Fruit fly (Drosophila melanogaster) whole organism, embryonic: Measurements from ENCODE around the gene CG8944.

Source experiments
- Adf1 ChIP-seq: fragments of 200-800 bp; sonication (Bioruptor generic); IDR thresholded peaks from 2 replicates; pipeline ENCODE4 v1.3.6; 2022; ENCODE audit warnings: missing biosample characterization, missing genetic modification characterization
- Bteb2 ChIP-seq: fragments of 200-800 bp; sonication (Bioruptor generic); optimal IDR thresholded peaks from 2 replicates; lab custom pipeline; 2016; ENCODE audit warnings: missing biosample characterization, missing genetic modification characterization
- CG10147 ChIP-seq: fragments of 200-800 bp; sonication (Bioruptor generic); optimal IDR thresholded peaks from 2 replicates; lab custom pipeline; 2019; ENCODE audit warnings: missing biosample characterization, mild to moderate bottlenecking, missing genetic modification characterization, moderate library complexity
- CG10267 ChIP-seq: fragments of 200-800 bp; sonication (Bioruptor generic); optimal IDR thresholded peaks from 2 replicates; lab custom pipeline; 2018; ENCODE audit warnings: missing biosample characterization, mild to moderate bottlenecking, missing genetic modification characterization, moderate library complexity
- CG10366 ChIP-seq: fragments of 200-800 bp; sonication (Bioruptor generic); IDR thresholded peaks from 2 replicates; pipeline ENCODE4 v1.3.6; 2022; ENCODE audit warnings: missing biosample characterization, missing genetic modification characterization
- CG10959 ChIP-seq: fragments of 200-800 bp; sonication (Bioruptor generic); IDR thresholded peaks from 2 replicates; pipeline ENCODE4 v1.3.6; 2022; ENCODE audit warnings: missing biosample characterization, missing genetic modification characterization
- CG11723 ChIP-seq: fragments of 200-800 bp; sonication (Bioruptor generic); optimal IDR thresholded peaks from 2 replicates; lab custom pipeline; 2017; ENCODE audit warnings: missing biosample characterization, mild to moderate bottlenecking, missing genetic modification characterization
- CG13296 ChIP-seq: fragments of 200-800 bp; sonication (Bioruptor generic); optimal IDR thresholded peaks from 3 replicates; lab custom pipeline; 2018; ENCODE audit warnings: missing biosample characterization, mild to moderate bottlenecking, missing genetic modification characterization
- CG13775 ChIP-seq: fragments of 200-800 bp; sonication (Bioruptor generic); optimal IDR thresholded peaks from 3 replicates; lab custom pipeline; 2017; ENCODE audit warnings: missing biosample characterization, mild to moderate bottlenecking, missing genetic modification characterization
- CG14014 ChIP-seq: fragments of 200-800 bp; sonication (Bioruptor generic); IDR thresholded peaks from 2 replicates; pipeline ENCODE4 v1.3.6; 2022; ENCODE audit warnings: missing biosample characterization, missing genetic modification characterization
- CG2129 ChIP-seq: fragments of 200-800 bp; sonication (Bioruptor generic); IDR thresholded peaks from 2 replicates; pipeline ENCODE4 v1.3.6; 2022; ENCODE audit warnings: missing biosample characterization, missing genetic modification characterization; ENCODE audit not compliant: partially characterized antibody
- CG30403 ChIP-seq: fragments of 200-800 bp; sonication (Bioruptor generic); optimal IDR thresholded peaks from 3 replicates; lab custom pipeline; 2016; ENCODE audit warnings: missing biosample characterization, missing genetic modification characterization
- CG31388 ChIP-seq: fragments of 200-800 bp; sonication (Bioruptor generic); optimal IDR thresholded peaks from 2 replicates; lab custom pipeline; 2016; ENCODE audit warnings: missing biosample characterization, missing genetic modification characterization
- CG4282 ChIP-seq: fragments of 200-800 bp; sonication (Bioruptor generic); optimal IDR thresholded peaks from 2 replicates; lab custom pipeline; 2016; ENCODE audit warnings: missing biosample characterization, missing genetic modification characterization
- CG4617 ChIP-seq: fragments of 200-800 bp; sonication (Bioruptor generic); optimal IDR thresholded peaks from 3 replicates; lab custom pipeline; 2016; ENCODE audit warnings: missing biosample characterization, missing genetic modification characterization, borderline replicate concordance
- CG8944 ChIP-seq: fragments of 200-800 bp; sonication (Bioruptor generic); optimal IDR thresholded peaks from 3 replicates; lab custom pipeline; 2016; ENCODE audit warnings: missing biosample characterization, missing genetic modification characterization
- CoRest ChIP-seq: fragments of 200-800 bp; sonication (Bioruptor generic); optimal IDR thresholded peaks from 3 replicates; lab custom pipeline; 2018; ENCODE audit warnings: missing biosample characterization, mild to moderate bottlenecking, missing genetic modification characterization, moderate library complexity
- D ChIP-seq, 2 experiments: fragments of 200-800 bp in 1 of 2; fragments of >200 bp in 1 of 2; sonication (Bioruptor generic) in 1 of 2; optimal IDR thresholded peaks; 2 replicates in 1 of 2; 3 replicates in 1 of 2; lab custom pipeline; 2017; ENCODE audit warnings: mild to moderate bottlenecking in 1 of 2, missing biosample characterization in 1 of 2, missing genetic modification characterization in 1 of 2, missing genetic modification reagents in 1 of 2
- Dek ChIP-seq: fragments of 200-800 bp; sonication (Bioruptor generic); optimal IDR thresholded peaks from 3 replicates; lab custom pipeline; 2019; ENCODE audit warnings: missing biosample characterization, mild to moderate bottlenecking, missing genetic modification characterization, moderate library complexity
- GATAe ChIP-seq: fragments of 200-800 bp; sonication (Bioruptor generic); conservative IDR thresholded peaks from 2 replicates; pipeline ENCODE4 v1.3.6; 2022; ENCODE audit warnings: missing biosample characterization, missing genetic modification characterization
- Gsc ChIP-seq: fragments of 200-800 bp; sonication (Bioruptor generic); IDR thresholded peaks from 2 replicates; pipeline ENCODE4 v1.3.6; 2022; ENCODE audit warnings: missing biosample characterization, missing genetic modification characterization
- Max ChIP-seq: fragments of 200-800 bp; sonication (Bioruptor generic); optimal IDR thresholded peaks from 2 replicates; lab custom pipeline; 2016; ENCODE audit warnings: missing biosample characterization, mild to moderate bottlenecking, missing genetic modification characterization
- Mes4 ChIP-seq: fragments of 200-800 bp; sonication (Bioruptor generic); optimal IDR thresholded peaks from 2 replicates; lab custom pipeline; 2016; ENCODE audit warnings: missing biosample characterization, missing genetic modification characterization
- Nf-YB ChIP-seq: fragments of 200-800 bp; sonication (Bioruptor generic); optimal IDR thresholded peaks from 3 replicates; lab custom pipeline; 2019; ENCODE audit warnings: missing biosample characterization, mild to moderate bottlenecking, missing genetic modification characterization, moderate library complexity
- Sry-δ ChIP-seq: fragments of 200-800 bp; sonication (Bioruptor generic); optimal IDR thresholded peaks from 2 replicates; lab custom pipeline; 2016; ENCODE audit warnings: missing biosample characterization, missing genetic modification characterization
- Tbp ChIP-seq: fragments of >200 bp; optimal IDR thresholded peaks from 2 replicates; lab custom pipeline; 2018; ENCODE audit warnings: missing biosample characterization, missing genetic modification characterization
- Xbp1 ChIP-seq: fragments of 200-800 bp; sonication (Bioruptor generic); optimal IDR thresholded peaks from 3 replicates; lab custom pipeline; 2016; ENCODE audit warnings: missing biosample characterization, mild to moderate bottlenecking, missing genetic modification characterization
- YL-1 ChIP-seq: fragments of 200-800 bp; sonication (Bioruptor generic); optimal IDR thresholded peaks from 3 replicates; lab custom pipeline; 2017; ENCODE audit warnings: missing biosample characterization, mild to moderate bottlenecking, missing genetic modification characterization
- abd-A ChIP-seq: fragments of 200-800 bp; sonication (Bioruptor generic); optimal IDR thresholded peaks from 3 replicates; lab custom pipeline; 2019; ENCODE audit warnings: missing biosample characterization, mild to moderate bottlenecking, missing genetic modification characterization, moderate library complexity
- aop ChIP-seq: fragments of 200-800 bp; sonication (Bioruptor generic); IDR thresholded peaks from 2 replicates; pipeline ENCODE4 v1.3.6; 2022; ENCODE audit warnings: missing biosample characterization, missing genetic modification characterization
- ash1 ChIP-seq: fragments of 200-800 bp; sonication (Bioruptor generic); optimal IDR thresholded peaks from 2 replicates; lab custom pipeline; 2018; ENCODE audit warnings: missing biosample characterization, mild to moderate bottlenecking, missing genetic modification characterization
- bsh ChIP-seq, 2 experiments: fragments of 200-800 bp; sonication (Bioruptor generic); optimal IDR thresholded peaks; 2 replicates each; lab custom pipeline; 2017 to 2018; ENCODE audit warnings: mild to moderate bottlenecking in 2 of 2, missing biosample characterization in 2 of 2, missing genetic modification characterization in 2 of 2, moderate library complexity in 1 of 2
- cas ChIP-seq: fragments of 200-800 bp; sonication (Bioruptor generic); IDR thresholded peaks from 2 replicates; pipeline ENCODE4 v1.3.6; 2022; ENCODE audit warnings: missing biosample characterization, missing genetic modification characterization
- dmrt99B ChIP-seq: fragments of 200-800 bp; sonication (Bioruptor generic); optimal IDR thresholded peaks from 2 replicates; lab custom pipeline; 2018; ENCODE audit warnings: missing biosample characterization, mild to moderate bottlenecking, missing genetic modification characterization, moderate library complexity
- dpn ChIP-seq, 2 experiments: fragments of 200-800 bp; sonication (Bioruptor generic); optimal IDR thresholded peaks; 3 replicates each; lab custom pipeline; 2016; ENCODE audit warnings: missing biosample characterization in 2 of 2, missing genetic modification characterization in 2 of 2
- ems ChIP-seq: fragments of 200-800 bp; sonication (Bioruptor generic); optimal IDR thresholded peaks from 3 replicates; lab custom pipeline; 2016; ENCODE audit warnings: missing biosample characterization, missing genetic modification characterization
- ewg ChIP-seq: fragments of 200-800 bp; sonication (Bioruptor generic); optimal IDR thresholded peaks from 3 replicates; lab custom pipeline; 2017; ENCODE audit warnings: mild to moderate bottlenecking, missing biosample characterization, missing genetic modification reagents, missing genetic modification characterization
- gem ChIP-seq: fragments of 200-800 bp; sonication (Bioruptor generic); optimal IDR thresholded peaks from 2 replicates; lab custom pipeline; 2019; ENCODE audit warnings: missing biosample characterization, mild to moderate bottlenecking, missing genetic modification characterization, moderate library complexity
- inv ChIP-seq: fragments of 200-800 bp; sonication (Bioruptor generic); IDR thresholded peaks from 2 replicates; pipeline ENCODE4 v1.3.6; 2022; ENCODE audit warnings: missing biosample characterization, missing genetic modification characterization; ENCODE audit not compliant: partially characterized antibody
- kni ChIP-seq: fragments of 200-800 bp; sonication (Bioruptor generic); optimal IDR thresholded peaks from 3 replicates; lab custom pipeline; 2017; ENCODE audit warnings: mild to moderate bottlenecking, missing biosample characterization, missing genetic modification reagents, missing genetic modification characterization
- nerfin-1 ChIP-seq: fragments of 200-800 bp; sonication (Bioruptor generic); optimal IDR thresholded peaks from 3 replicates; lab custom pipeline; 2019; ENCODE audit warnings: missing biosample characterization, mild to moderate bottlenecking, missing genetic modification characterization, moderate library complexity
- pfk ChIP-seq: fragments of 200-800 bp; sonication (Bioruptor generic); optimal IDR thresholded peaks from 2 replicates; lab custom pipeline; 2018; ENCODE audit warnings: missing biosample characterization, mild to moderate bottlenecking, missing genetic modification characterization, moderate library complexity
- pzg ChIP-seq: fragments of 200-800 bp; sonication (Bioruptor generic); optimal IDR thresholded peaks from 3 replicates; lab custom pipeline; 2018; ENCODE audit warnings: missing biosample characterization, mild to moderate bottlenecking, missing genetic modification characterization, moderate library complexity
- sob ChIP-seq: fragments of 200-800 bp; sonication (Bioruptor generic); IDR thresholded peaks from 2 replicates; pipeline ENCODE4 v1.3.6; 2022; ENCODE audit warnings: missing biosample characterization, missing genetic modification characterization
- trem ChIP-seq: fragments of 200-800 bp; optimal IDR thresholded peaks from 3 replicates; lab custom pipeline; 2019; ENCODE audit warnings: missing biosample characterization, mild to moderate bottlenecking, missing genetic modification characterization, moderate library complexity
- twi ChIP-seq: fragments of 200-800 bp; optimal IDR thresholded peaks from 2 replicates; lab custom pipeline; 2019; ENCODE audit warnings: missing biosample characterization, mild to moderate bottlenecking, missing genetic modification characterization, moderate library complexity
- vfl ChIP-seq: fragments of 200-800 bp; sonication (Bioruptor generic); optimal IDR thresholded peaks from 2 replicates; lab custom pipeline; 2016; ENCODE audit warnings: missing biosample characterization, missing genetic modification characterization

CG8944 gene

DNA sequence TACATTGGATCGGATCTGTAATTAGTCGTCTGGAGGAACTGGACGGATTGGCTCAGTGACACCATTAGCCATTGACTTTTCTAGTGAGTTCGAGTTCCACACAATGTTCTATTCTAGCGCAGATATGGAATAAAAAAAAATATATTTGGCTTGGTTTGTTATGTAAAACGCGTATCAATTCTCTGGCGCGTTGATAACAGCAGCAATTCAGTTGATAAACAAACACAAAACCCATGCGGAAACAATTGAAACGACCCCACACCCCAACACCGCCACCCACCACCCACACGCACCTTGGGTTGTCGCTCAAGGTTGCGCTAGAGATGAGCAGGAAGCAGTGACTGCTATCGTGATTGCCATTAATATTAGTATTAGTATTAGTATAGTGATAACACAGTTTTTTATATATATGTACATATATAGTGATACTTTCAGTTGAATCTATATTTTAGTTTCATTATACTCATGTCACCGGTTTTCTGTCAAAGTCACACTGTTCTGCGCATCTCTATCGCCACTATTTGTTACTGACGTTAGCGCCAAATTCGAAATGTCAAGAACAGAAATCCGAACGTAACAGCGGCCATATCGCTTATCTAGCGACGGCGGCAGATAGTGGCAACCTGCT lies 48.3 kb downstream of the CG8944 start (continued):
- TF ChIP-seq CG4617 (GFP tag; lab: Kevin White, UChicago) = peak; percentile 77
- peak; percentile 69 for TF ChIP-seq twi
- TF ChIP-seq sob (GFP tag; lab: Robert Waterston, UW) = peak; percentile 97
- TF ChIP-seq CG10147 (GFP tag; lab: Kevin White, UChicago) = peak; percentile 92
- peak; percentile 80 for TF ChIP-seq CG31388 (GFP tag; lab: Kevin White, UChicago)
- TF ChIP-seq Xbp1 (GFP tag; lab: Kevin White, UChicago) = peak; percentile 93
- TF ChIP-seq aop (GFP tag; lab: Robert Waterston, UW) = peak; percentile 70

DNA sequence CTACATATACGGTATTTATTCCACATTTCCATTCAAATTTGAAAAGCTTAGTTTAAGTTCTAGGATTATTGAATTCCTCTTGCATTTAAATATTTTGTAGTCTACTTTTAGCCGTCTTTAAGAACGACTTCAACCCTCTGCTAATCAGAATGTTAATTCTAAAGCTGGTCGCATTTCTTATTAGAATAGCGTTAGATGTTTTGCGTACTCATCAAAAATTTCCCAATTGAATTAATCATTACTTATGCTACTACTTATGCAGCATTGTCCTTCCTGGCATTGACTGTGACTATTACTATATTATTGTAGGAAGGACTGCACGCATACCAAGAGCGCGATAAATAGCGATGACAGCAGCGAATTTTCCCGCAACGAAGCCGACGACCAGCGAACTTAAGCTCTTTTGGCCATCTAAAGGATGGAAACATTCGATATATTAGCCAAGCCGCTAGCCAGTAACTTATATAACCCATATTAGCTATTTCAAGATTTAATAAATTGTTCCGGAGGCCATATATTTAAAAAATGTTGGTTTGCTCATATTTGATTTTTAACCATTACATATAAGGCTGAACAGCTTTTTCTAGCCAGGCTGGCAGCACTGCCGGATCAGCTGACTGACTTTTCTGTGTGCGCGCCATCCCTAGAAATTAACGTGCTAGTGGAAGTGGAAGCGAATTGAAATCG lies 49.0 kb downstream of the CG8944 start, which contains the start of gene CG8128:
TSS of gene CG8128 (plus strand) at position 641 of the 687 bp plus-strand sequence.
- TF ChIP-seq CG4282 = no peak
- TF ChIP-seq nerfin-1 = no peak
- TF ChIP-seq CG10959 (GFP tag; lab: Robert Waterston, UW) = no peak
- no peak for TF ChIP-seq Dek
- TF ChIP-seq Gsc (GFP tag; lab: Robert Waterston, UW) = no peak
- no peak for TF ChIP-seq inv (GFP tag; lab: Robert Waterston, UW)
- no peak for TF ChIP-seq trem (tag; lab: Kevin White, UChicago)
- TF ChIP-seq CG2129 (GFP tag; lab: Robert Waterston, UW) = no peak
- TF ChIP-seq D (optimal IDR thresholded peaks at IDR 0.05; lab: Kevin White, UChicago) = no peak
- no peak for TF ChIP-seq D (GFP tag; optimal IDR thresholded peaks at IDR 0.05; lab: Kevin White, UChicago)
- TF ChIP-seq CG10366 (GFP tag; lab: Robert Waterston, UW) = no peak
- no peak for TF ChIP-seq abd-A (tag; lab: Kevin White, UChicago)
- no peak for TF ChIP-seq CG10267
- TF ChIP-seq CG13296 (GFP tag; lab: Kevin White, UChicago) = no peak
- TF ChIP-seq Tbp (GFP tag; lab: Kevin White, UChicago) = no peak
- no peak for TF ChIP-seq Max (GFP tag; lab: Kevin White, UChicago)
- no peak for TF ChIP-seq GATAe (GFP tag; lab: Robert Waterston, UW)
- TF ChIP-seq kni (GFP tag; lab: Kevin White, UChicago) = no peak
- no peak for TF ChIP-seq Mes4 (GFP tag; lab: Kevin White, UChicago)
- peak; percentile 4 for TF ChIP-seq ewg (GFP tag; lab: Kevin White, UChicago)
- TF ChIP-seq YL-1 (GFP tag; lab: Kevin White, UChicago) = no peak
- peak; percentile 45 for TF ChIP-seq pzg (GFP tag; lab: Kevin White, UChicago)
- no peak for TF ChIP-seq CG8944 (GFP tag; lab: Kevin White, UChicago)
- TF ChIP-seq Sry-δ (GFP tag; lab: Kevin White, UChicago) = peak; percentile 46
- TF ChIP-seq dpn (GFP tag; optimal IDR thresholded peaks at IDR 0.05; lab: Kevin White, UChicago) = no peak
- TF ChIP-seq vfl (GFP tag; lab: Kevin White, UChicago) = no peak
- no peak for TF ChIP-seq CG13775
- no peak for TF ChIP-seq pfk (GFP tag; lab: Kevin White, UChicago)
- no peak for TF ChIP-seq ash1 (GFP tag; lab: Kevin White, UChicago)
- TF ChIP-seq Bteb2 (GFP tag; lab: Kevin White, UChicago) = no peak
- TF ChIP-seq dmrt99B = no peak
- no peak for TF ChIP-seq gem
- TF ChIP-seq Nf-YB (GFP tag; lab: Kevin White, UChicago) = no peak
- TF ChIP-seq ems (GFP tag; lab: Kevin White, UChicago) = no peak
- no peak for TF ChIP-seq cas
- no peak for TF ChIP-seq Adf1 (GFP tag; lab: Robert Waterston, UW)
- TF ChIP-seq CoRest (tag; lab: Kevin White, UChicago) = peak; percentile 20
- no peak for TF ChIP-seq CG30403
- no peak for TF ChIP-seq CG11723 (GFP tag; lab: Kevin White, UChicago)
- TF ChIP-seq bsh (GFP tag; optimal IDR thresholded peaks at IDR 0.05; lab: Kevin White, UChicago) = no peak
- TF ChIP-seq CG14014 (GFP tag; lab: Robert Waterston, UW) = no peak
